Fruit fly (Drosophila melanogaster): Measurements from ENCODE around the gene Glyat.

Glyat gene

dm6 chr2L:7968054-7968453, 42.4 kb downstream of the Glyat start:
- peak; percentile 64 for TF ChIP-seq CG14655 (GFP tag; optimal IDR thresholded peaks at IDR 0.05)
- TF ChIP-seq rn (GFP tag; IDR thresholded peaks at IDR 0.05) = no peak
- no peak for TF ChIP-seq CG34367 (tag; optimal IDR thresholded peaks at IDR 0.05)
- TF ChIP-seq Pif1B (GFP tag; optimal IDR thresholded peaks at IDR 0.05) = no peak
- peak; percentile 43 for TF ChIP-seq CG17806 (tag; optimal IDR thresholded peaks at IDR 0.05)
- TF ChIP-seq CG13204 (GFP tag; optimal IDR thresholded peaks at IDR 0.05) = no peak
- TF ChIP-seq CG8159 (tag; optimal IDR thresholded peaks at IDR 0.05) = peak; percentile 73
- TF ChIP-seq gl (tag; optimal IDR thresholded peaks at IDR 0.05) = no peak
- no peak for TF ChIP-seq EcR (GFP tag; optimal IDR thresholded peaks at IDR 0.05)
- TF ChIP-seq CG9948 (tag; optimal IDR thresholded peaks at IDR 0.05) = peak; percentile 59
- no peak for TF ChIP-seq CG10348 (GFP tag; IDR thresholded peaks at IDR 0.05)
- peak; percentile 57 for TF ChIP-seq CG8301 (tag; optimal IDR thresholded peaks at IDR 0.05)
- TF ChIP-seq CG12605 (GFP tag; IDR thresholded peaks at IDR 0.05) = no peak
- peak; percentile 41; the same call in 1 of the 2 replicates for TF ChIP-seq CG32121 (GFP tag; IDR thresholded peaks at IDR 0.05)
- 0 out of 3 replicates have a peak, but pooled peaks have one; percentile 23 for TF ChIP-seq CG4496 (GFP tag; IDR thresholded peaks at IDR 0.05)
- TF ChIP-seq Pif1A (GFP tag; optimal IDR thresholded peaks at IDR 0.05) = no peak
- peak; percentile 39; the same call in 1 of the 2 replicates for TF ChIP-seq Ets98B (GFP tag; IDR thresholded peaks at IDR 0.05)
- TF ChIP-seq D1 (tag; optimal IDR thresholded peaks at IDR 0.05) = peak; percentile 63
- no peak for TF ChIP-seq fd96Ca (GFP tag; IDR thresholded peaks at IDR 0.05)
- TF ChIP-seq Snoo (tag; optimal IDR thresholded peaks at IDR 0.05) = no peak
- peak; percentile 32 for TF ChIP-seq CG15710 (tag; optimal IDR thresholded peaks at IDR 0.05)

- TF ChIP-seq CG4496 (GFP tag; IDR thresholded peaks at IDR 0.05) (0 out of 3 replicates have a peak, but pooled peaks have one; percentile 14), gl (tag; optimal IDR thresholded peaks at IDR 0.05) (no peak), D1 (tag; optimal IDR thresholded peaks at IDR 0.05) (no peak), EcR (GFP tag; optimal IDR thresholded peaks at IDR 0.05) (no peak), CG13204 (GFP tag; optimal IDR thresholded peaks at IDR 0.05) (no peak), CG8159 (tag; optimal IDR thresholded peaks at IDR 0.05) (no peak), CG12605 (GFP tag; IDR thresholded peaks at IDR 0.05) (no peak), CG10348 (GFP tag; IDR thresholded peaks at IDR 0.05) (no peak)
Measured at dm6 chr2L:7967645-7968044, 42.8 kb downstream of the Glyat start.

- TF ChIP-seq CG13204 (GFP tag; optimal IDR thresholded peaks at IDR 0.05) = no peak
- TF ChIP-seq CG14655 (GFP tag; optimal IDR thresholded peaks at IDR 0.05) = peak; percentile 25
- TF ChIP-seq EcR (GFP tag; optimal IDR thresholded peaks at IDR 0.05) = peak; percentile 35
Measured at dm6 chr2L:7966866-7967549, 43.4 kb downstream of the Glyat start.

- no peak for TF ChIP-seq CG4496 (GFP tag; IDR thresholded peaks at IDR 0.05)
- no peak for TF ChIP-seq CG10348 (GFP tag; IDR thresholded peaks at IDR 0.05)
- no peak for TF ChIP-seq rn (GFP tag; IDR thresholded peaks at IDR 0.05)
- no peak for TF ChIP-seq Pif1A (GFP tag; optimal IDR thresholded peaks at IDR 0.05)
- no peak for TF ChIP-seq Snoo (tag; optimal IDR thresholded peaks at IDR 0.05)
- no peak for TF ChIP-seq CG14655 (GFP tag; optimal IDR thresholded peaks at IDR 0.05)
- TF ChIP-seq CG17806 (tag; optimal IDR thresholded peaks at IDR 0.05) = no peak
- TF ChIP-seq CG9948 (tag; optimal IDR thresholded peaks at IDR 0.05) = no peak
- no peak for TF ChIP-seq CG15710 (tag; optimal IDR thresholded peaks at IDR 0.05)
- TF ChIP-seq CG34367 (tag; optimal IDR thresholded peaks at IDR 0.05) = no peak
- TF ChIP-seq CG32121 (GFP tag; IDR thresholded peaks at IDR 0.05) = no peak
Measured at dm6 chr2L:7966461-7966846, 44.0 kb downstream of the Glyat start.

dm6 chr2L:7965808-7966460, 44.5 kb downstream of the Glyat start:
- TF ChIP-seq Snoo (tag; optimal IDR thresholded peaks at IDR 0.05) (no peak), CG15710 (tag; optimal IDR thresholded peaks at IDR 0.05) (peak; percentile 1), CG4496 (GFP tag; IDR thresholded peaks at IDR 0.05) (no peak), Pif1B (GFP tag; optimal IDR thresholded peaks at IDR 0.05) (no peak), CG32121 (GFP tag; IDR thresholded peaks at IDR 0.05) (no peak), CG9948 (tag; optimal IDR thresholded peaks at IDR 0.05) (peak; percentile 42), CG10348 (GFP tag; IDR thresholded peaks at IDR 0.05) (no peak), rn (GFP tag; IDR thresholded peaks at IDR 0.05) (no peak), EcR (GFP tag; optimal IDR thresholded peaks at IDR 0.05) (peak; percentile 18), CG14655 (GFP tag; optimal IDR thresholded peaks at IDR 0.05) (peak; percentile 61), fd96Ca (GFP tag; IDR thresholded peaks at IDR 0.05) (no peak), Pif1A (GFP tag; optimal IDR thresholded peaks at IDR 0.05) (peak; percentile 27), CG13204 (GFP tag; optimal IDR thresholded peaks at IDR 0.05) (no peak), CG8159 (tag; optimal IDR thresholded peaks at IDR 0.05) (peak; percentile 47), CG34367 (tag; optimal IDR thresholded peaks at IDR 0.05) (peak; percentile 5), gl (tag; optimal IDR thresholded peaks at IDR 0.05) (no peak), CG8301 (tag; optimal IDR thresholded peaks at IDR 0.05) (peak; percentile 52), Ets98B (GFP tag; IDR thresholded peaks at IDR 0.05) (no peak; the same call in 1 of the 2 replicates), CG12605 (GFP tag; IDR thresholded peaks at IDR 0.05) (no peak), CG17806 (tag; optimal IDR thresholded peaks at IDR 0.05) (peak; percentile 44), D1 (tag; optimal IDR thresholded peaks at IDR 0.05) (peak; percentile 19)

- peak; percentile 63 for TF ChIP-seq Snoo (tag; optimal IDR thresholded peaks at IDR 0.05)
- TF ChIP-seq fd96Ca (GFP tag; IDR thresholded peaks at IDR 0.05) = peak; percentile 90
- peak; percentile 6 for TF ChIP-seq gl (tag; optimal IDR thresholded peaks at IDR 0.05)
- TF ChIP-seq CG10348 (GFP tag; IDR thresholded peaks at IDR 0.05) = peak; percentile 67
- TF ChIP-seq Pif1A (GFP tag; optimal IDR thresholded peaks at IDR 0.05) = peak; percentile 78
- TF ChIP-seq CG13204 (GFP tag; optimal IDR thresholded peaks at IDR 0.05) = peak; percentile 63
- TF ChIP-seq CG32121 (GFP tag; IDR thresholded peaks at IDR 0.05) = peak; percentile 94
- peak; percentile 57 for TF ChIP-seq CG17806 (tag; optimal IDR thresholded peaks at IDR 0.05)
- peak; percentile 61 for TF ChIP-seq CG9948 (tag; optimal IDR thresholded peaks at IDR 0.05)
- TF ChIP-seq CG15710 (tag; optimal IDR thresholded peaks at IDR 0.05) = peak; percentile 66
- TF ChIP-seq CG8159 (tag; optimal IDR thresholded peaks at IDR 0.05) = peak; percentile 61
- peak; percentile 80 for TF ChIP-seq rn (GFP tag; IDR thresholded peaks at IDR 0.05)
- TF ChIP-seq CG12605 (GFP tag; IDR thresholded peaks at IDR 0.05) = peak; percentile 90
- peak; percentile 50 for TF ChIP-seq Pif1B (GFP tag; optimal IDR thresholded peaks at IDR 0.05)
- TF ChIP-seq CG8301 (tag; optimal IDR thresholded peaks at IDR 0.05) = peak; percentile 79
- TF ChIP-seq D1 (tag; optimal IDR thresholded peaks at IDR 0.05) = no peak
- peak; percentile 93 for TF ChIP-seq Ets98B (GFP tag; IDR thresholded peaks at IDR 0.05)
- TF ChIP-seq EcR (GFP tag; optimal IDR thresholded peaks at IDR 0.05) = no peak
- TF ChIP-seq CG34367 (tag; optimal IDR thresholded peaks at IDR 0.05) = peak; percentile 65
- TF ChIP-seq CG4496 (GFP tag; IDR thresholded peaks at IDR 0.05) = peak; percentile 96
- peak; percentile 76 for TF ChIP-seq CG14655 (GFP tag; optimal IDR thresholded peaks at IDR 0.05)
Measured at dm6 chr2L:7964611-7965010, 45.8 kb downstream of the Glyat start.

Data from whole organism, pupa.